Worm (Caenorhabditis elegans): ENCODE data around the gene T04C9.2.

Gene T04C9.2

DNA sequence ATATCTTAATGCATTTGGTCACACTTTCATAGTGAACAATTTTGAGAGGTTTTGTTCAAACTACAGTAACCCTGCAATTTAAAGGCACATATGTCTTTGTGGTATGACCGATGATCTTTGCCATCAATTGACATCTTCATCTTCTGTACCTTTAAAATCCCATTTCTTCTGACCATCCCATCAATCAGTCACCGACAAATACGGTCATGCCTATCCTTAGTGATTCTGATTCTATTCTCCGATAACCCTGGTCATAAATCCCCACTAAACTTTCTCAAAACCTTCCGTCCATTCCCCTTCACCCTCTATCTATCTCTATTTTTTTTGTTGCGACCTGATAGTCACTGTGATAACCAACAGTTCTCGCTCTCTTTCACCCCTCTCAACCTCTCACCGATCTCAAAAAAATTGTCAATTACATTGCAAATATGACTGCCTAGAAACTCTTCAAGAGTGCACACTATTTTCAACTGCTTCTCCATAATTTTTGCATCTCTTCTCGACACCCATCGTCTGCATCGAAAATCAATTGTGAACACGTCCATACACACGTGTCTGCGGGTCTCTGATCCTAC lies 27.5 kb upstream of the T04C9.2 start:
- TF ChIP-seq F13C5.2 (tag; optimal IDR thresholded peaks at IDR 0.05) (no peak), sea-1 (GFP tag; conservative IDR thresholded peaks at IDR 0.05) (no peak), ceh-13 (GFP tag; optimal IDR thresholded peaks at IDR 0.05) (no peak), ceh-36 (tag; optimal IDR thresholded peaks at IDR 0.05) (no peak), scrt-1 (GFP tag; IDR thresholded peaks at IDR 0.05) (no peak), pes-1 (GFP tag; IDR thresholded peaks at IDR 0.05) (no peak), tbx-37 (GFP tag; conservative IDR thresholded peaks at IDR 0.05) (no peak), ama-1 (optimal IDR thresholded peaks at IDR 0.05) (no peak), tra-4 (tag; optimal IDR thresholded peaks at IDR 0.05) (no peak), hmbx-1 (tag; optimal IDR thresholded peaks at IDR 0.05) (no peak)

DNA sequence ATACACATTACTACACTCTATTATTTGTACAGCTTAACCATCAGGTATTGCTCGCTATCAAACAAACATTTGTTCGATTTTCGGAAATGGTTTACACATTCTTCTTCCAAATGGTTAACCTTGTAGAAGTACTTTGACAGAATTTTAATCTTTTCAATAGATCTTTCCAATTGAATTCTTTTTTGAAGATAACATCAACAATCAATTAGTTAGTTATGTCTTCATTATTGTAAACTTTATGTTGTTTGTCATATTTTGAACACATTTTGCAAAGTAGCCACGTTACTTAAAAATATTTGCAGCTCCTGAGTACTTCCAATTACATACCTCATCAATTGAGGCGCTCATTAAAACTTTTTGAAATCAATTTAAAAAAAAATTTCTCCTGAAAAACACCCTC lies 26.3 kb upstream of the T04C9.2 start:
- TF ChIP-seq pes-1 (GFP tag; IDR thresholded peaks at IDR 0.05) (no peak), B0310.2 (tag; optimal IDR thresholded peaks at IDR 0.05) (no peak), hmbx-1 (tag; optimal IDR thresholded peaks at IDR 0.05) (no peak), ceh-13 (GFP tag; optimal IDR thresholded peaks at IDR 0.05) (no peak), tbx-37 (GFP tag; conservative IDR thresholded peaks at IDR 0.05) (no peak), ets-7 (tag; optimal IDR thresholded peaks at IDR 0.05) (no peak), aly-1 (tag; optimal IDR thresholded peaks at IDR 0.05) (no peak), tra-4 (tag; optimal IDR thresholded peaks at IDR 0.05) (no peak), F13C5.2 (tag; optimal IDR thresholded peaks at IDR 0.05) (no peak), hmg-4 (GFP tag; optimal IDR thresholded peaks at IDR 0.05) (no peak), tbx-11 (GFP tag; IDR thresholded peaks at IDR 0.05) (no peak), ama-1 (optimal IDR thresholded peaks at IDR 0.05) (no peak), flt-1 (GFP tag; IDR thresholded peaks at IDR 0.05) (no peak), scrt-1 (GFP tag; IDR thresholded peaks at IDR 0.05) (no peak)

DNA sequence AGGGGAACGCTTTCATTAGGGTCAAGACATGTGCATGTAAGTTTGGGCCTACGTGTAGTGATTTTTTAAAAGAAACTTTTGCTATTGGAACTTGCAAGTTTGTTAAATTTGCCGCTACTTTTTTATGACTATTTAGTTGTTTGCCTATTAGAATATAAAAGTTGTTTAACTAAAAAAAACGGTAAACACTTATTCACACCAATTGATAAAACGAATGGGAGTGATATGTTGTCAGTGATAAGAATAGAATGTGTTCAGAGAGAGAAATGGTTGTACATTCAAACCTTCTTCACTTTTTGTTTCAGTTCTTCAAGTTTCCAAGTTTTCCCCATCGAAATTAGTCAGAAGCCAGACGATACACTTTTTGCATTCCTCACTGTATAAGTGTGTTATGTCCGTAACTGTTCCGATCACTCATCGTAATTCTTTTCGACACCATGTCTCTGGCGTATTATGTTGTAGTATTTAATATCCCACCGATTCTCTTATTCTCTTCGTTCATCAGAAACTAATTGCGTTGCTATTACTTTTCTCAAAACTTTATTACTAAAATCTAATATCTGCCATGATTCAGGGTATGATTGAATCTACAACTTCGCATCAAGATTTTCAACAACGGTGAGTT lies 25.7 kb upstream of the T04C9.2 start, which contains the start of gene dct-6:
Gene dct-6, plus strand, starts transcription at position 575 of the 625 bp plus-strand sequence.
- TF ChIP-seq ets-7 (tag; optimal IDR thresholded peaks at IDR 0.05) (no peak), F13C5.2 (tag; optimal IDR thresholded peaks at IDR 0.05) (no peak), tbx-37 (GFP tag; conservative IDR thresholded peaks at IDR 0.05) (no peak), tra-4 (tag; optimal IDR thresholded peaks at IDR 0.05) (no peak), aly-1 (tag; optimal IDR thresholded peaks at IDR 0.05) (no peak), hmg-4 (GFP tag; optimal IDR thresholded peaks at IDR 0.05) (no peak), sea-1 (GFP tag; conservative IDR thresholded peaks at IDR 0.05) (no peak), tbx-11 (GFP tag; IDR thresholded peaks at IDR 0.05) (no peak), scrt-1 (GFP tag; IDR thresholded peaks at IDR 0.05) (no peak), hnd-1 (tag; optimal IDR thresholded peaks at IDR 0.05) (no peak), ama-1 (optimal IDR thresholded peaks at IDR 0.05) (no peak), hmbx-1 (tag; optimal IDR thresholded peaks at IDR 0.05) (no peak), ceh-13 (GFP tag; optimal IDR thresholded peaks at IDR 0.05) (no peak), ceh-36 (tag; optimal IDR thresholded peaks at IDR 0.05) (no peak), flt-1 (GFP tag; IDR thresholded peaks at IDR 0.05) (no peak), pes-1 (GFP tag; IDR thresholded peaks at IDR 0.05) (no peak), B0310.2 (tag; optimal IDR thresholded peaks at IDR 0.05) (no peak)

DNA sequence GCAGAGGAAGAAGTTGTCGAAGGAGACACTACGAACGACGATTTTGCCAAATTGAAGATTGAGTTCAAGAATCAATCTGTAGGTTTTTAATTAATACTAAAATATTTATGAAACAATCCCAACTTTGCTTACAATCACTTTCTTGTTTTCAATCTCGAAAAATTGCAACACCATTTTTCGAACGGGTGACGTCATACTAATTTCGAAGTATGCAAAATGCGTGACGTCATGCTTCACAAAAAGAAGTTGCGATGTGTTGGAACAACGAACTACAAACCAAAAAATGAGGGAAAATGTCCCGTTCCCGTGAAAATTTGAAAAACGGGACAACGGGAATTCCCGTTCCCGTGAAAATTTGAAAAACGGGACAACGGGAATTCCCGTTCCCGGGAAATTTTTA lies 24.0 kb upstream of the T04C9.2 start:
- no peak for TF ChIP-seq ceh-36 (tag; optimal IDR thresholded peaks at IDR 0.05)

DNA sequence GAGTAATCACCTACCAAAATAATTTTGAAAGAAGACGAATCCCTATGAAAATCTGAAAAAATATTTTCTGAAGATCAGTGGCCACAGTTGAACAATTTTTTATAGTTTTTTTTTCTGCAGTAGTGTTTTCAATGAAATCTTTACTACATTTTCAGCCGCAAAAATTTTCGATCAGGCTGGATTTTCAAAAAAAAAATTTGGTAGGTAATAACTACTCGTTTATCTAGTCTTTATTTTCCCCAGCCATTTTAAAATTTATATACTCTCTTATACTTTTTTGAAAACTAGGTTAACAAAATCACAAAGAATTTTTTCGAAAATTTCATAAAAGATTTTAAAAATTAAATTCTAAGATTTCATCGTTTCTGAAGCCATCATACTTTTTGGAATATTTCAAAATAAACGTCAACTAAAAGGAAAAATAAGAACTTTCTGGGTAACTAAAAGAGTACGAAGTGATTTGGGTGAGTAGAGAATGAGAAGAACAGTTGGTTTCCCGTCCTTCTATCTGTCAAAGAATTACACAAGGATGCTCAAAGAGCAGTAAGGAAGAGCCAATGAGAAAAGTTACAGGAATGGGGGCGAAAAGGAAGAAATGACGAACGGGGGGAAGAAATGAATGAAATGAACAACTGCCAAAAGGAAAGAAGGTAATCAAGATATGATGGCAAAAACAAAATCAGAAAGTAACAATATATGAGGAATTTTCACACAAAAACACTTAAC lies 16.5 kb upstream of the T04C9.2 start, which contains the start of gene mlp-1:
Gene mlp-1, minus strand, starts transcription at position 51 of the 726 bp plus-strand sequence.
- no peak for TF ChIP-seq ceh-13 (GFP tag; optimal IDR thresholded peaks at IDR 0.05)
- no peak for TF ChIP-seq tbx-11 (GFP tag; IDR thresholded peaks at IDR 0.05)
- TF ChIP-seq pes-1 (GFP tag; IDR thresholded peaks at IDR 0.05) = no peak
- no peak for TF ChIP-seq ama-1 (optimal IDR thresholded peaks at IDR 0.05)
- TF ChIP-seq aly-1 (tag; optimal IDR thresholded peaks at IDR 0.05) = no peak
- no peak for TF ChIP-seq hmbx-1 (tag; optimal IDR thresholded peaks at IDR 0.05)
- TF ChIP-seq F13C5.2 (tag; optimal IDR thresholded peaks at IDR 0.05) = no peak
- no peak for TF ChIP-seq hnd-1 (tag; optimal IDR thresholded peaks at IDR 0.05)
- no peak for TF ChIP-seq ceh-36 (tag; optimal IDR thresholded peaks at IDR 0.05)
- no peak for TF ChIP-seq ets-7 (tag; optimal IDR thresholded peaks at IDR 0.05)
- TF ChIP-seq tra-4 (tag; optimal IDR thresholded peaks at IDR 0.05) = no peak
- no peak for TF ChIP-seq scrt-1 (GFP tag; IDR thresholded peaks at IDR 0.05)
- TF ChIP-seq flt-1 (GFP tag; IDR thresholded peaks at IDR 0.05) = no peak
- TF ChIP-seq tbx-37 (GFP tag; conservative IDR thresholded peaks at IDR 0.05) = no peak
- no peak for TF ChIP-seq B0310.2 (tag; optimal IDR thresholded peaks at IDR 0.05)
- no peak for TF ChIP-seq hmg-4 (GFP tag; optimal IDR thresholded peaks at IDR 0.05)

DNA sequence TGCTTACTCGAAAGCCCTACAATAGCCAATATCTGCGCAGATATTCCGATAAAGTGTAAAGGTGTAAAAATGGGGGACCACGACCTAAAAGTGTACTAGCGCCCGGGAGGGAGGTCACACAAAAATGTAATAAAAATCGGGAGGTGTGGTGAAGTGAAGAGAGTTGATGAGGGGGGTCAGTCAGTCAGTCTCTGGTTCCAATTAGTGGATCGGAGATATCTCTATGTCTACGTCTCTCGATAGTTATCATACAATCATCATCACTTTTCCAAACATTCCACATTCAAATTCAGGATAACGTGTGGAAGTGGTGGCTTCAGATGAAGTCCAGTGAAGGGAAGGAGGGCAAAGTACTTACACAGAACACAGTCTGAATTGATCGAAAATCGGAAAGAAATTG lies 15.7 kb upstream of the T04C9.2 start:
- TF ChIP-seq hnd-1 (tag; optimal IDR thresholded peaks at IDR 0.05) = no peak
- TF ChIP-seq tbx-11 (GFP tag; IDR thresholded peaks at IDR 0.05) = no peak
- no peak for TF ChIP-seq tbx-37 (GFP tag; conservative IDR thresholded peaks at IDR 0.05)
- TF ChIP-seq F13C5.2 (tag; optimal IDR thresholded peaks at IDR 0.05) = no peak
- no peak for TF ChIP-seq tra-4 (tag; optimal IDR thresholded peaks at IDR 0.05)
- TF ChIP-seq hmbx-1 (tag; optimal IDR thresholded peaks at IDR 0.05) = no peak
- no peak for TF ChIP-seq sea-1 (GFP tag; conservative IDR thresholded peaks at IDR 0.05)
- TF ChIP-seq B0310.2 (tag; optimal IDR thresholded peaks at IDR 0.05) = no peak
- TF ChIP-seq ceh-36 (tag; optimal IDR thresholded peaks at IDR 0.05) = no peak

DNA sequence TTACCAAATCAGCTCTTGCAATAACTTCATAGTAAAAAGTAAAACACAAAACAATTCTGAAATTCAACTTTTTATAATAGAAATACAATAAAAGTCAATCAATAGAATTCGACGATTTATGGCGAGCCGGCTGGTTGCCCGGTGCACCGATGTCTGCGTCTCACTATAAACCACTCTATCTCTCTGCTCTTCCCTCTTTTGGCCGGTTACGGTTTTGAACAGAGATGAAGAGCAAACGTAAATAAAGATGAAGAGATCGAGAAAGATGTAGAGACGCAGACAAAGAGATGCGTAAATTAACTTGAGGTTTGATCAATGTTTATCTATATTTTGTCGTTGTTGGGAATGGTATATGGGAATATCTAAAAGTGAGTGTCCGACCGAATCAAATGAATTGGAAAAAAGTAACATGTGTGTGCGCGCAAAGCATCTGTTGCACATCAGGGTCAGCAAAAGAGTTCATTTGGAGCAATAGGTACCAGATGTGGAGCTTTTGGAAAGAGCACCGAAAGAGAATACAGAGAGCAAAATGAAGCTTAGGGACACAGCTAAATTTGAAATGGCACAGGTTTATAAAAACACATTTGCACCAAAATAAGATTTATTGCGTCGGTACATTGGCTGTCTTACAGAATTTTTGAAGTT lies 11.3 kb upstream of the T04C9.2 start:
- TF ChIP-seq hmg-4 (GFP tag; optimal IDR thresholded peaks at IDR 0.05) (peak; percentile 18), ceh-36 (tag; optimal IDR thresholded peaks at IDR 0.05) (no peak)
